Fruit fly (Drosophila melanogaster): ENCODE results near the gene CG42716.
A peak's percentile ranks its signal among the peaks of the same experiment; 100 is the strongest.

The CG42716 gene

DNA sequence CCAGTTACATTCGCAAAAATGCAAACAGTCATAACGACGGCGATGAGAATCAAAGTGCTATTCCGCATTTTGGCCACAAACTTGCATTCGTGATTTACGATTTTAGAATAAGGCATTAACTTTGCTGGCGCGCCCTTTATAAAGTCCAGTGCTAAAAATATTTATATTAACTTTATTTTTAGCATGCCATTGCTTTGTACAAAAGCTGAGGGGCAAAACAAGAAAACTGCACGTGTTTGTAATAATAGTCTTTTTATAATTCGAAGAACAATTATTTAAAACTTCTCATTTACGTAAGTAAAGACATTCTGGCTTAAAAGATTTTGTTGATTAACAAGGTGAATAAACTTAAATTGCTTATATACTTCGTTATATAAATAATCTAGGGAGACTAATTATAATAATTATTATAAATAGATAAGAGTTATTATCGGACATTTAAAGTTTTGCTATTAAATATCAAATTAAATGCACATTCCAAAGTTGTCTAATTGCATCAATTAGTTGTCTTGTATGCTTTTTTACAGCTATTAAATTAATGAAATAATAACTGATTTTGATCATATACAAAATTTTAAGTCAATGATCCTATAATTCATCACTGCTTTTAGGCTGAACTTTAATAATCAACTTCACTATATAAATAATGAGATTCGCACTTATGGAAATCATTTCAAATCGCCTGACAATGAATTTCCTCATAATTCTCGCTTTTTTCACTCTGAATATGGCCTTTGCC, at the start of gene CG42716, which contains the start of gene CG42717:
Gene CG42716, plus strand, starts transcription at position 689 of the 739 bp plus-strand sequence.
Gene CG42717, minus strand, starts transcription at position 101 of the 739 bp plus-strand sequence.
- TF ChIP-seq pan (optimal IDR thresholded peaks at IDR 0.05): no peak
- no peak for TF ChIP-seq Mio (GFP tag; optimal IDR thresholded peaks at IDR 0.05)
- TF ChIP-seq lola (GFP tag; optimal IDR thresholded peaks at IDR 0.05): no peak
- TF ChIP-seq rgr (GFP tag; optimal IDR thresholded peaks at IDR 0.05): no peak
- TF ChIP-seq Sp1 (GFP tag; optimal IDR thresholded peaks at IDR 0.05): no peak
- no peak for TF ChIP-seq fru (GFP tag; optimal IDR thresholded peaks at IDR 0.05)
- TF ChIP-seq Hnf4 (GFP tag; optimal IDR thresholded peaks at IDR 0.05): no peak
- no peak for TF ChIP-seq dl (GFP tag; optimal IDR thresholded peaks at IDR 0.05; ENCODE audit: insufficient read depth in 1 of 2, partially characterized antibody in 2 of 2)
- TF ChIP-seq jim (GFP tag; optimal IDR thresholded peaks at IDR 0.05): no peak
- TF ChIP-seq usp (GFP tag; optimal IDR thresholded peaks at IDR 0.05): no peak
- no peak for TF ChIP-seq Jra (GFP tag; optimal IDR thresholded peaks at IDR 0.05)
- TF ChIP-seq sv (GFP tag; optimal IDR thresholded peaks at IDR 0.05): no peak
- no peak for TF ChIP-seq brk (GFP tag; optimal IDR thresholded peaks at IDR 0.05)
- TF ChIP-seq psq (GFP tag; optimal IDR thresholded peaks at IDR 0.05): no peak
- no peak for TF ChIP-seq ey (GFP tag; optimal IDR thresholded peaks at IDR 0.05)

DNA sequence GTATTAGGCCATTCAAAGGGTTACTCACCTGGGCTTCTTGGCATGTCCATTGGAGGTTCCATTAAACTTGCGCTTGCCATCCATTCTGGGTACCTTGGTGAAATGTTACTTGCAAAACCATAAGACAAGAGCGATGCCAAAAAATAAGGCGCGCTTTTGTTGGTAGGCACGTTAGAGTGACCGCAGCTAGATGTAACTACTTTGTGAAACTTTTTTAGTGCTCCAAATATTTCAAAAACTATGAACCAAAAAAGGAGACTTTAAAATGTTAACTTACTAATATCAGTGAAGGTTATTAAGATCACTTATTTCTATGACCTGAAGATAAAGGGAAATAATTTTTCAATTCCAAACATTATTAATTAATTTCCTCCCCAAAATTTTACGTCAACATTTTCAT, 45.9 kb upstream of the CG42716 start, which contains the start of gene PolD1:
Gene PolD1, minus strand, starts transcription at position 181 of the 400 bp plus-strand sequence.
- TF ChIP-seq fru (GFP tag; optimal IDR thresholded peaks at IDR 0.05) (no peak), ey (GFP tag; optimal IDR thresholded peaks at IDR 0.05) (no peak), lola (GFP tag; optimal IDR thresholded peaks at IDR 0.05) (no peak), foxo (GFP tag; optimal IDR thresholded peaks at IDR 0.05) (no peak), Mio (GFP tag; optimal IDR thresholded peaks at IDR 0.05) (no peak), br (GFP tag; optimal IDR thresholded peaks at IDR 0.05) (no peak), usp (GFP tag; optimal IDR thresholded peaks at IDR 0.05) (no peak)

DNA sequence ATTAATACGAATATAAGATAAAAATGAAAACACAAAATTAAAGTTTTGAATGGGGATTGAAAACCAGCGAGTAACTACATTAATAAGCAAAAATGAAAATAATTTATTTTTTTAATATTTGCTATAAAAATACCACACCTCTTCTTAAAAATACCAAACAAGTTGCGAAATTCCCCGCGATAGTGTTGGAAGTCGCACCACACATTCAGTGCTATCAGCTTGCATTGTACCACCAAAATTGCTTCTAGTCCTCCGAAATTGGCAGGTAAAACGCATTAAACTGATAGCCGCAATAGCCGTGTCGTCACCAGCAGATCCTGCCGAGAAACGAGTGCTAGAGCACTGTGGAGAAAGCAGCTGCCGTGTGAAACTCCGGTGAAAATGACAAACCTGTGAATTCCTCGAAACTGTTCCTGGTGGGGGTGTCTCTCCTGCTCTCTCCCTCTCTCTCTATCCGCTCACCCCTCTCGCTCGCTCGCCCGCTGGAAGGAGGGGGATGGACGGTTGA, 45.5 kb upstream of the CG42716 start, which contains the start of gene Hip14:
Gene Hip14, plus strand, starts transcription at position 198 of the 508 bp plus-strand sequence.
- no peak for TF ChIP-seq Rel (GFP tag; optimal IDR thresholded peaks at IDR 0.05)
- TF ChIP-seq Rel (tag; optimal IDR thresholded peaks at IDR 0.05): peak; percentile 99
- TF ChIP-seq fru (GFP tag; optimal IDR thresholded peaks at IDR 0.05): peak; percentile 43
- TF ChIP-seq GATAd (GFP tag; optimal IDR thresholded peaks at IDR 0.05): no peak
- no peak for TF ChIP-seq sage (GFP tag; optimal IDR thresholded peaks at IDR 0.05)
- TF ChIP-seq CG9705 (GFP tag; optimal IDR thresholded peaks at IDR 0.05): no peak
- no peak for TF ChIP-seq Vsx2 (GFP tag; optimal IDR thresholded peaks at IDR 0.05; ENCODE audit: partially characterized antibody)
- TF ChIP-seq CG32264 (GFP tag; optimal IDR thresholded peaks at IDR 0.05): no peak
- TF ChIP-seq Hr83 (GFP tag; optimal IDR thresholded peaks at IDR 0.05; ENCODE audit: poor library complexity, severe bottlenecking): no peak
- TF ChIP-seq pan (optimal IDR thresholded peaks at IDR 0.05): no peak
- TF ChIP-seq Abd-B (GFP tag; optimal IDR thresholded peaks at IDR 0.05): no peak
- no peak for TF ChIP-seq Mio (GFP tag; optimal IDR thresholded peaks at IDR 0.05)
- TF ChIP-seq N (GFP tag; optimal IDR thresholded peaks at IDR 0.05): no peak
- TF ChIP-seq CrebA (GFP tag; optimal IDR thresholded peaks at IDR 0.05; ENCODE audit: borderline replicate concordance): no peak
- TF ChIP-seq ey (GFP tag; optimal IDR thresholded peaks at IDR 0.05): peak; percentile 26
- TF ChIP-seq dl (GFP tag; optimal IDR thresholded peaks at IDR 0.05; ENCODE audit: insufficient read depth in 1 of 2, partially characterized antibody in 2 of 2): no peak
- no peak for TF ChIP-seq Hr78 (GFP tag; optimal IDR thresholded peaks at IDR 0.05)
- TF ChIP-seq dmrt93B (GFP tag; optimal IDR thresholded peaks at IDR 0.05): no peak
- TF ChIP-seq psq (GFP tag; optimal IDR thresholded peaks at IDR 0.05): peak; percentile 29
- TF ChIP-seq Sp1 (GFP tag; optimal IDR thresholded peaks at IDR 0.05): no peak
- no peak for TF ChIP-seq tai (GFP tag; optimal IDR thresholded peaks at IDR 0.05)
- no peak for TF ChIP-seq Dfd (GFP tag; optimal IDR thresholded peaks at IDR 0.05)
- TF ChIP-seq Myc (optimal IDR thresholded peaks at IDR 0.05): peak; percentile 25
- TF ChIP-seq sv (GFP tag; optimal IDR thresholded peaks at IDR 0.05): peak; percentile 8
- no peak for TF ChIP-seq jim (GFP tag; optimal IDR thresholded peaks at IDR 0.05)
- TF ChIP-seq OdsH (GFP tag; optimal IDR thresholded peaks at IDR 0.05): peak; percentile 35
- TF ChIP-seq usp (GFP tag; optimal IDR thresholded peaks at IDR 0.05): no peak
- TF ChIP-seq rgr (GFP tag; optimal IDR thresholded peaks at IDR 0.05): peak; percentile 47
- TF ChIP-seq br (GFP tag; optimal IDR thresholded peaks at IDR 0.05): peak; percentile 9
- TF ChIP-seq brk (GFP tag; optimal IDR thresholded peaks at IDR 0.05): no peak
- peak in 1 of 2 experiments; percentile 43 for TF ChIP-seq foxo (GFP tag; optimal IDR thresholded peaks at IDR 0.05)
- TF ChIP-seq HLH106 (tag; optimal IDR thresholded peaks at IDR 0.05): no peak
- TF ChIP-seq dsf (GFP tag; optimal IDR thresholded peaks at IDR 0.05; ENCODE audit: borderline replicate concordance): peak; percentile 52
- TF ChIP-seq h (GFP tag; optimal IDR thresholded peaks at IDR 0.05): peak; percentile 35
- no peak for TF ChIP-seq Jra (GFP tag; optimal IDR thresholded peaks at IDR 0.05)
- TF ChIP-seq woc (GFP tag; optimal IDR thresholded peaks at IDR 0.05): peak; percentile 45

All from whole organism, wandering third instar larva.